Worm (Caenorhabditis elegans): ENCODE data around the gene math-49.

ce11 chrII:1917862-1918261, 37.6 kb downstream of the math-49 start, which contains the start of gene bath-4:
- TF ChIP-seq unc-86 (tag; optimal IDR thresholded peaks at IDR 0.05) (no peak), pqm-1 (tag; optimal IDR thresholded peaks at IDR 0.05) (no peak), nhr-11 (tag; optimal IDR thresholded peaks at IDR 0.05) (no peak), pag-3 (tag; optimal IDR thresholded peaks at IDR 0.05; ENCODE audit: borderline replicate concordance) (no peak), ceh-30 (tag; optimal IDR thresholded peaks at IDR 0.05) (no peak), unc-55 (GFP tag; optimal IDR thresholded peaks at IDR 0.05) (no peak), rnt-1 (tag; optimal IDR thresholded peaks at IDR 0.05) (no peak), ahr-1 (tag; optimal IDR thresholded peaks at IDR 0.05) (no peak), ztf-16 (tag; optimal IDR thresholded peaks at IDR 0.05) (no peak), ceh-9 (tag; optimal IDR thresholded peaks at IDR 0.05) (no peak), ama-1 (optimal IDR thresholded peaks at IDR 0.05) (no peak), hlh-6 (tag; optimal IDR thresholded peaks at IDR 0.05) (no peak), dve-1 (tag; optimal IDR thresholded peaks at IDR 0.05) (no peak), nhr-232 (tag; optimal IDR thresholded peaks at IDR 0.05) (no peak)

Measured in whole organism, late embryonic.